Fruit fly (Drosophila melanogaster) whole organism, embryonic: ENCODE measurements around the gene Lst8.

ENCODE experiments used
- Blimp-1 ChIP-seq: fragments of 200-800 bp; sonication (Bioruptor generic); optimal IDR thresholded peaks from 3 replicates; lab custom pipeline; 2018; ENCODE audit warnings: missing biosample characterization, missing genetic modification characterization, mild to moderate bottlenecking, moderate library complexity, missing genetic modification reagents
- CG11456 ChIP-seq: fragments of 200-800 bp; sonication (Bioruptor generic); IDR thresholded peaks from 3 replicates; pipeline ENCODE4 v1.3.6; 2022; ENCODE audit warnings: missing biosample characterization, missing genetic modification characterization
- CG11560 ChIP-seq: fragments of 200-800 bp; sonication (Bioruptor generic); IDR thresholded peaks from 3 replicates; pipeline ENCODE4 v1.3.6; 2022; ENCODE audit warnings: missing biosample characterization, missing genetic modification characterization
- CG11695 ChIP-seq: fragments of 200-800 bp; sonication (Bioruptor generic); IDR thresholded peaks from 3 replicates; pipeline ENCODE4 v1.3.6; 2022; ENCODE audit warnings: missing biosample characterization, missing genetic modification characterization
- CG11696 ChIP-seq: fragments of 200-800 bp; sonication (Bioruptor generic); IDR thresholded peaks from 2 replicates; pipeline ENCODE4 v1.3.6; 2022; ENCODE audit warnings: missing biosample characterization, missing genetic modification characterization
- CG14710 ChIP-seq: fragments of 200-800 bp; sonication (Bioruptor generic); optimal IDR thresholded peaks from 3 replicates; lab custom pipeline; 2019; ENCODE audit warnings: missing biosample characterization, mild to moderate bottlenecking, missing genetic modification characterization, moderate library complexity
- CG1529 ChIP-seq: fragments of 200-800 bp; sonication (Bioruptor generic); optimal IDR thresholded peaks from 3 replicates; lab custom pipeline; 2018; ENCODE audit warnings: missing biosample characterization, missing genetic modification characterization
- CG1602 ChIP-seq: fragments of 200-800 bp; sonication (Bioruptor generic); optimal IDR thresholded peaks from 3 replicates; lab custom pipeline; 2016; ENCODE audit warnings: missing biosample characterization, missing genetic modification characterization
- CG1647 ChIP-seq: fragments of 200-800 bp; sonication (Bioruptor generic); optimal IDR thresholded peaks from 3 replicates; lab custom pipeline; 2016; ENCODE audit warnings: missing biosample characterization, missing genetic modification characterization
- CG16813 ChIP-seq: fragments of 200-800 bp; sonication (Bioruptor generic); IDR thresholded peaks from 3 replicates; pipeline ENCODE4 v1.3.6; 2022; ENCODE audit warnings: missing biosample characterization, missing genetic modification characterization; ENCODE audit not compliant: partially characterized antibody
- CG17186 ChIP-seq: fragments of 200-800 bp; sonication (Bioruptor generic); optimal IDR thresholded peaks from 3 replicates; lab custom pipeline; 2017; ENCODE audit warnings: missing biosample characterization, missing genetic modification reagents, missing genetic modification characterization
- CG17385 ChIP-seq: fragments of 200-800 bp; sonication (Bioruptor generic); optimal IDR thresholded peaks from 3 replicates; lab custom pipeline; 2018; ENCODE audit warnings: missing biosample characterization, mild to moderate bottlenecking, missing genetic modification characterization
- CG17568 ChIP-seq: fragments of 200-800 bp; sonication (Bioruptor generic); optimal IDR thresholded peaks from 2 replicates; lab custom pipeline; 2018; ENCODE audit warnings: missing biosample characterization, mild to moderate bottlenecking, missing genetic modification characterization, moderate library complexity
- CG31388 ChIP-seq: fragments of 200-800 bp; sonication (Bioruptor generic); optimal IDR thresholded peaks from 2 replicates; lab custom pipeline; 2016; ENCODE audit warnings: missing biosample characterization, missing genetic modification characterization
- CG31441 ChIP-seq: fragments of 200-800 bp; sonication (Bioruptor generic); IDR thresholded peaks from 2 replicates; pipeline ENCODE4 v1.3.6; 2022; ENCODE audit warnings: missing biosample characterization, missing genetic modification characterization
- CG32767 ChIP-seq: fragments of 200-800 bp; sonication (Bioruptor generic); IDR thresholded peaks from 2 replicates; pipeline ENCODE4 v1.3.6; 2022; ENCODE audit warnings: missing biosample characterization, missing genetic modification characterization
- CG34224 ChIP-seq: fragments of 200-800 bp; sonication (Bioruptor generic); IDR thresholded peaks from 3 replicates; pipeline ENCODE4 v1.3.6; 2022; ENCODE audit warnings: missing biosample characterization, missing genetic modification characterization; ENCODE audit not compliant: partially characterized antibody
- CG3995 ChIP-seq: fragments of 200-800 bp; sonication (Bioruptor generic); optimal IDR thresholded peaks from 3 replicates; lab custom pipeline; 2016; ENCODE audit warnings: missing biosample characterization, missing genetic modification characterization
- CG4360 ChIP-seq: fragments of 200-800 bp; sonication (Bioruptor generic); IDR thresholded peaks from 2 replicates; pipeline ENCODE4 v1.3.6; 2022; ENCODE audit warnings: missing biosample characterization, missing genetic modification characterization
- CG6813 ChIP-seq: fragments of 200-800 bp; sonication (Bioruptor generic); optimal IDR thresholded peaks from 2 replicates; lab custom pipeline; 2017; ENCODE audit warnings: missing biosample characterization, missing genetic modification characterization, mild to moderate bottlenecking, moderate library complexity, missing genetic modification reagents
- CG7745 ChIP-seq: fragments of 200-800 bp; sonication (Bioruptor generic); optimal IDR thresholded peaks from 2 replicates; lab custom pipeline; 2018; ENCODE audit warnings: missing biosample characterization, mild to moderate bottlenecking, missing genetic modification characterization, moderate library complexity
- CG9797 ChIP-seq: fragments of 200-800 bp; sonication (Bioruptor generic); optimal IDR thresholded peaks from 3 replicates; lab custom pipeline; 2018; ENCODE audit warnings: missing biosample characterization, mild to moderate bottlenecking, missing genetic modification characterization
- CHES-1-like ChIP-seq: fragments of 200-800 bp; sonication (Bioruptor generic); optimal IDR thresholded peaks from 2 replicates; lab custom pipeline; 2016; ENCODE audit warnings: missing biosample characterization, missing genetic modification characterization
- Elba2 ChIP-seq: fragments of 200-800 bp; sonication (Bioruptor generic); optimal IDR thresholded peaks from 3 replicates; lab custom pipeline; 2016; ENCODE audit warnings: missing biosample characterization, missing genetic modification characterization
- Fer2 ChIP-seq: fragments of 200-800 bp; sonication (Bioruptor generic); optimal IDR thresholded peaks from 2 replicates; lab custom pipeline; 2018; ENCODE audit warnings: missing biosample characterization, mild to moderate bottlenecking, missing genetic modification characterization, moderate library complexity
- HLH3B ChIP-seq: fragments of 200-800 bp; sonication (Bioruptor generic); IDR thresholded peaks from 2 replicates; pipeline ENCODE4 v1.3.6; 2022; ENCODE audit warnings: missing biosample characterization, missing genetic modification characterization
- HLHmδ ChIP-seq: fragments of 200-800 bp; sonication (Bioruptor generic); optimal IDR thresholded peaks from 2 replicates; lab custom pipeline; 2018; ENCODE audit warnings: missing biosample characterization, mild to moderate bottlenecking, missing genetic modification characterization, moderate library complexity
- Lim3 ChIP-seq: fragments of 200-800 bp; sonication (Bioruptor generic); IDR thresholded peaks from 2 replicates; pipeline ENCODE4 v1.3.6; 2022; ENCODE audit warnings: missing biosample characterization, missing genetic modification characterization
- Mes4 ChIP-seq: fragments of 200-800 bp; sonication (Bioruptor generic); optimal IDR thresholded peaks from 2 replicates; lab custom pipeline; 2016; ENCODE audit warnings: missing biosample characterization, missing genetic modification characterization
- Neu2 ChIP-seq: fragments of 200-800 bp; sonication (Bioruptor generic); optimal IDR thresholded peaks from 3 replicates; lab custom pipeline; 2016; ENCODE audit warnings: missing biosample characterization, missing genetic modification characterization, borderline replicate concordance
- Spps ChIP-seq: fragments of 200-800 bp; sonication (Bioruptor generic); optimal IDR thresholded peaks from 2 replicates; lab custom pipeline; 2018; ENCODE audit warnings: missing biosample characterization, mild to moderate bottlenecking, missing genetic modification characterization
- TFAM ChIP-seq: fragments of 200-800 bp; sonication (Bioruptor generic); optimal IDR thresholded peaks from 2 replicates; lab custom pipeline; 2017; ENCODE audit warnings: missing biosample characterization, missing genetic modification characterization, inconsistent platforms
- az2 ChIP-seq: fragments of 200-800 bp; sonication (Bioruptor generic); optimal IDR thresholded peaks from 3 replicates; lab custom pipeline; 2016; ENCODE audit warnings: missing biosample characterization, missing genetic modification characterization
- chinmo ChIP-seq: fragments of 200-800 bp; sonication (Bioruptor generic); IDR thresholded peaks from 4 replicates; pipeline ENCODE4 v1.3.6; 2022; ENCODE audit warnings: missing biosample characterization, missing genetic modification characterization; ENCODE audit not compliant: partially characterized antibody
- ci ChIP-seq: fragments of 200-800 bp; sonication (Bioruptor generic); IDR thresholded peaks from 3 replicates; pipeline ENCODE4 v1.3.6; 2022; ENCODE audit warnings: missing biosample characterization, missing genetic modification characterization
- dpn ChIP-seq, 2 experiments: fragments of 200-800 bp; sonication (Bioruptor generic); optimal IDR thresholded peaks; 3 replicates each; lab custom pipeline; 2016; ENCODE audit warnings: missing biosample characterization in 2 of 2, missing genetic modification characterization in 2 of 2
- ems ChIP-seq: fragments of 200-800 bp; sonication (Bioruptor generic); optimal IDR thresholded peaks from 3 replicates; lab custom pipeline; 2016; ENCODE audit warnings: missing biosample characterization, missing genetic modification characterization
- en ChIP-seq: fragments of 200-800 bp; sonication (Bioruptor generic); optimal IDR thresholded peaks from 2 replicates; lab custom pipeline; 2016; ENCODE audit warnings: missing biosample characterization, missing genetic modification characterization
- exex ChIP-seq: fragments of 200-800 bp; sonication (Bioruptor generic); optimal IDR thresholded peaks from 4 replicates; lab custom pipeline; 2018; ENCODE audit warnings: missing biosample characterization, mild to moderate bottlenecking, missing genetic modification characterization, moderate library complexity
- gem ChIP-seq: fragments of 200-800 bp; sonication (Bioruptor generic); optimal IDR thresholded peaks from 2 replicates; lab custom pipeline; 2019; ENCODE audit warnings: missing biosample characterization, mild to moderate bottlenecking, missing genetic modification characterization, moderate library complexity
- mld ChIP-seq: fragments of 200-800 bp; sonication (Bioruptor generic); IDR thresholded peaks from 3 replicates; pipeline ENCODE4 v1.3.6; 2022; ENCODE audit warnings: missing biosample characterization, missing genetic modification characterization; ENCODE audit not compliant: partially characterized antibody
- pan ChIP-seq, 4 experiments: fragments of >200 bp in 3 of 4; fragments of 200-800 bp in 1 of 4; sonication (Bioruptor generic) in 1 of 4; optimal IDR thresholded peaks in 3 of 4; IDR thresholded peaks in 1 of 4; 2 replicates each; pipeline versions ENCODE4 v1.3.6 to Lab custom; 2017 to 2022; ENCODE audit warnings: missing biosample characterization in 2 of 4, missing genetic modification characterization in 2 of 4, mixed read lengths in 1 of 4
- pros ChIP-seq: fragments of 200-800 bp; sonication (Bioruptor generic); optimal IDR thresholded peaks from 3 replicates; lab custom pipeline; 2019; ENCODE audit warnings: missing biosample characterization, mild to moderate bottlenecking, missing genetic modification characterization, moderate library complexity
- repo ChIP-seq: fragments of 200-800 bp; sonication (Bioruptor generic); optimal IDR thresholded peaks from 2 replicates; lab custom pipeline; 2016; ENCODE audit warnings: missing biosample characterization, missing genetic modification characterization
- run ChIP-seq: fragments of 200-800 bp; sonication (Bioruptor generic); optimal IDR thresholded peaks from 3 replicates; lab custom pipeline; 2018; ENCODE audit warnings: missing biosample characterization, mild to moderate bottlenecking, missing genetic modification characterization
- sim ChIP-seq: fragments of 200-800 bp; sonication (Bioruptor generic); IDR thresholded peaks from 2 replicates; pipeline ENCODE4 v1.3.6; 2022; ENCODE audit warnings: missing biosample characterization, missing genetic modification characterization
- toy ChIP-seq: fragments of 200-800 bp; sonication (Bioruptor generic); IDR thresholded peaks from 2 replicates; pipeline ENCODE4 v1.3.6; 2022; ENCODE audit warnings: missing biosample characterization, missing genetic modification characterization
- zen2 ChIP-seq: fragments of 200-800 bp; sonication (Bioruptor generic); IDR thresholded peaks from 3 replicates; pipeline ENCODE4 v1.3.6; 2022; ENCODE audit warnings: missing biosample characterization, missing genetic modification characterization; ENCODE audit not compliant: partially characterized antibody

Lst8 gene

dm6 chrX:9579918-9580521 is 25.7 kb downstream of the Lst8 start, which contains the start of gene LPCAT (continued):
- peak; percentile 69 for TF ChIP-seq ems (GFP tag; lab: Kevin White, UChicago)
- peak; percentile 76 for TF ChIP-seq CG4360 (GFP tag; lab: Robert Waterston, UW)
- no peak for TF ChIP-seq pan (optimal IDR thresholded peaks at IDR 0.05; lab: Kevin White, UChicago)
- peak in 1 of 2 experiments; percentile 69 for TF ChIP-seq pan (GFP tag; optimal IDR thresholded peaks at IDR 0.05 in 1 of 2, IDR thresholded peaks at IDR 0.05 in 1 of 2)
- peak; percentile 63 for TF ChIP-seq CHES-1-like (GFP tag; lab: Kevin White, UChicago)
- TF ChIP-seq CG3995 (GFP tag; lab: Kevin White, UChicago) = peak; percentile 26
- TF ChIP-seq run (tag; lab: Kevin White, UChicago) = no peak
- TF ChIP-seq exex = peak; percentile 23
- 0 out of 4 replicates have a peak, but pooled peaks have one; percentile 63 for TF ChIP-seq chinmo (GFP tag; lab: Robert Waterston, UW)
- no peak for TF ChIP-seq CG11696 (GFP tag; lab: Robert Waterston, UW)
- TF ChIP-seq ci (GFP tag; lab: Robert Waterston, UW) = peak; percentile 78; the same call in 2 of the 3 replicates
- no peak for TF ChIP-seq sim (GFP tag; lab: Robert Waterston, UW)
- peak; percentile 66 for TF ChIP-seq repo (GFP tag; lab: Kevin White, UChicago)
- TF ChIP-seq CG17385 (GFP tag; lab: Kevin White, UChicago) = peak; percentile 48
- TF ChIP-seq CG32767 (GFP tag; lab: Robert Waterston, UW) = peak; percentile 18; the same call in 1 of the 2 replicates
- peak; percentile 65 for TF ChIP-seq pros (GFP tag; lab: Kevin White, UChicago)
- peak; percentile 47 for TF ChIP-seq CG31388 (GFP tag; lab: Kevin White, UChicago)
- TF ChIP-seq TFAM (GFP tag; lab: Kevin White, UChicago) = no peak
- peak; percentile 16 for TF ChIP-seq CG7745 (tag; lab: Kevin White, UChicago)
- peak; percentile 85 for TF ChIP-seq CG11456 (GFP tag; lab: Robert Waterston, UW)
- TF ChIP-seq CG1602 (GFP tag; lab: Kevin White, UChicago) = peak; percentile 67
- TF ChIP-seq en = no peak
- no peak for TF ChIP-seq mld (GFP tag; lab: Robert Waterston, UW)
- TF ChIP-seq CG17568 (GFP tag; lab: Kevin White, UChicago) = peak; percentile 30
- peak; percentile 84 for TF ChIP-seq CG16813
- peak; percentile 78 for TF ChIP-seq CG34224 (GFP tag; lab: Robert Waterston, UW)
- 0 out of 2 replicates have a peak, but pooled peaks have one; percentile 17 for TF ChIP-seq CG31441
- TF ChIP-seq dpn (GFP tag; optimal IDR thresholded peaks at IDR 0.05; lab: Kevin White, UChicago) = peak; percentile 70 to 90
- no peak for TF ChIP-seq CG1529 (GFP tag; lab: Kevin White, UChicago)
- no peak for TF ChIP-seq HLHmδ (GFP tag; lab: Kevin White, UChicago)
- TF ChIP-seq CG14710 (tag; lab: Kevin White, UChicago) = peak; percentile 85
- TF ChIP-seq CG11560 = peak; percentile 79
- TF ChIP-seq HLH3B (GFP tag; lab: Robert Waterston, UW) = peak; percentile 63; the same call in 1 of the 2 replicates
- no peak for TF ChIP-seq Lim3 (GFP tag; lab: Robert Waterston, UW)
- TF ChIP-seq az2 (GFP tag; lab: Kevin White, UChicago) = peak; percentile 9
- TF ChIP-seq Fer2 (tag; lab: Kevin White, UChicago) = peak; percentile 55
- TF ChIP-seq Mes4 (GFP tag; lab: Kevin White, UChicago) = no peak
- peak; percentile 71 for TF ChIP-seq CG9797
- peak; percentile 48 for TF ChIP-seq Spps (tag; lab: Kevin White, UChicago)
- TF ChIP-seq Neu2 (GFP tag; lab: Kevin White, UChicago) = no peak
- TF ChIP-seq CG11695 (GFP tag; lab: Robert Waterston, UW) = peak; percentile 49; the same call in 1 of the 3 replicates
- TF ChIP-seq zen2 (GFP tag; lab: Robert Waterston, UW) = no peak; the same call in 2 of the 3 replicates
- TF ChIP-seq CG1647 (GFP tag; lab: Kevin White, UChicago) = peak; percentile 87
- peak; percentile 2 for TF ChIP-seq Elba2 (GFP tag; lab: Kevin White, UChicago)
- peak; percentile 63 for TF ChIP-seq gem (tag; lab: Kevin White, UChicago)
- peak; percentile 80 for TF ChIP-seq CG17186 (GFP tag; lab: Kevin White, UChicago)
- no peak for TF ChIP-seq CG6813 (GFP tag; lab: Kevin White, UChicago)
- peak; percentile 54 for TF ChIP-seq Blimp-1 (GFP tag; lab: Kevin White, UChicago)
- 0 out of 2 replicates have a peak, but pooled peaks have one; percentile 41 for TF ChIP-seq toy (GFP tag; lab: Robert Waterston, UW)
